Worm (Caenorhabditis elegans): ENCODE results near the gene srh-268.

srh-268 gene

ce11 chrV:7575563-7575962 is 36.4 kb downstream of the srh-268 start, which contains the start of the genes snu-66 and ints-9 (continued):
- TF ChIP-seq nhr-90 (tag; optimal IDR thresholded peaks at IDR 0.05) (no peak), rpc-1 (optimal IDR thresholded peaks at IDR 0.05) (no peak), rpc-1 (tag; optimal IDR thresholded peaks at IDR 0.05) (no peak), pha-4 (tag; optimal IDR thresholded peaks at IDR 0.05) (no peak), attf-5 (GFP tag; optimal IDR thresholded peaks at IDR 0.05) (peak; percentile 65), T07F8.4 (tag; optimal IDR thresholded peaks at IDR 0.05) (no peak), sptf-2 (GFP tag; optimal IDR thresholded peaks at IDR 0.05) (no peak), snpc-1.1 (tag; optimal IDR thresholded peaks at IDR 0.05; ENCODE audit: insufficient read depth) (peak; percentile 24), dox-1 (GFP tag; IDR thresholded peaks at IDR 0.05) (0 out of 2 replicates have a peak, but pooled peaks have one; percentile 16), Y56A3A.18 (GFP tag; IDR thresholded peaks at IDR 0.05) (no peak), F33H1.4 (GFP tag; IDR thresholded peaks at IDR 0.05) (peak; percentile 40), aptf-3 (GFP tag; IDR thresholded peaks at IDR 0.05) (no peak), F10E7.11 (tag; optimal IDR thresholded peaks at IDR 0.05) (no peak), ztf-25 (GFP tag; IDR thresholded peaks at IDR 0.05) (no peak), let-607 (tag; optimal IDR thresholded peaks at IDR 0.05) (no peak), B0261.1 (tag; optimal IDR thresholded peaks at IDR 0.05) (no peak), F52B5.7 (tag; optimal IDR thresholded peaks at IDR 0.05) (no peak), him-1 (tag; optimal IDR thresholded peaks at IDR 0.05) (no peak), rcor-1 (GFP tag; IDR thresholded peaks at IDR 0.05) (no peak), K11D2.4 (GFP tag; IDR thresholded peaks at IDR 0.05) (no peak), F23B12.7 (tag; optimal IDR thresholded peaks at IDR 0.05; ENCODE audit: insufficient read depth) (no peak), snpc-4 (GFP tag; optimal IDR thresholded peaks at IDR 0.05) (no peak), snpc-4 (tag; optimal IDR thresholded peaks at IDR 0.05) (peak in 2 of 4 experiments; percentile 34 to 47), dpff-1 (tag; optimal IDR thresholded peaks at IDR 0.05) (no peak), tbx-9 (tag; optimal IDR thresholded peaks at IDR 0.05; ENCODE audit: borderline replicate concordance) (no peak), Y53G8AR.9 (GFP tag; conservative IDR thresholded peaks at IDR 0.05) (no peak), egl-18 (GFP tag; IDR thresholded peaks at IDR 0.05) (no peak), T26A5.8 (tag; optimal IDR thresholded peaks at IDR 0.05) (no peak), lir-1 (GFP tag; conservative IDR thresholded peaks at IDR 0.05) (no peak), B0336.3 (GFP tag; IDR thresholded peaks at IDR 0.05) (no peak), ztf-28 (GFP tag; IDR thresholded peaks at IDR 0.05) (no peak), hmg-20 (GFP tag; IDR thresholded peaks at IDR 0.05) (no peak), hlh-12 (tag; optimal IDR thresholded peaks at IDR 0.05) (no peak), let-526 (GFP tag; IDR thresholded peaks at IDR 0.05) (no peak), aptf-2 (GFP tag; conservative IDR thresholded peaks at IDR 0.05) (no peak), madf-6 (GFP tag; IDR thresholded peaks at IDR 0.05) (peak; percentile 41; the same call in 1 of the 2 replicates), nhr-179 (tag; optimal IDR thresholded peaks at IDR 0.05) (no peak), F57A8.1 (GFP tag; optimal IDR thresholded peaks at IDR 0.05) (no peak), ceh-40 (GFP tag; IDR thresholded peaks at IDR 0.05) (no peak), ztf-6 (GFP tag; IDR thresholded peaks at IDR 0.05) (no peak), Y79H2A.3 (GFP tag; conservative IDR thresholded peaks at IDR 0.05) (no peak), F55B11.4 (tag; optimal IDR thresholded peaks at IDR 0.05; ENCODE audit: borderline replicate concordance, insufficient read depth) (no peak), egrh-3 (GFP tag; IDR thresholded peaks at IDR 0.05) (no peak), cebp-1 (GFP tag; IDR thresholded peaks at IDR 0.05) (no peak), cebp-1 (tag; optimal IDR thresholded peaks at IDR 0.05) (peak; percentile 45), rec-8 (tag; optimal IDR thresholded peaks at IDR 0.05) (no peak), lag-1 (GFP tag; IDR thresholded peaks at IDR 0.05) (no peak), dpl-1 (GFP tag; optimal IDR thresholded peaks at IDR 0.05) (no peak), nhr-27 (tag; optimal IDR thresholded peaks at IDR 0.05) (no peak), hsf-1 (GFP tag; IDR thresholded peaks at IDR 0.05) (peak; percentile 53)
